Worm (Caenorhabditis elegans): ENCODE results near the gene hpo-8.
A peak's percentile ranks its signal among the peaks of the same experiment; 100 is the strongest.

The hpo-8 gene

ce11 chrV:6821509-6821908, 17.6 kb upstream of the hpo-8 start, which contains the start of gene T15B7.8 (continued):
- TF ChIP-seq R02D3.7 (tag; optimal IDR thresholded peaks at IDR 0.05) = no peak

ce11 chrV:6823432-6823831, 15.7 kb upstream of the hpo-8 start:
- peak; percentile 4 for TF ChIP-seq T20F7.1 (GFP tag; optimal IDR thresholded peaks at IDR 0.05)
- TF ChIP-seq snpc-4 (tag; optimal IDR thresholded peaks at IDR 0.05) = no peak
- no peak for TF ChIP-seq lin-39 (tag; optimal IDR thresholded peaks at IDR 0.05)
- TF ChIP-seq cey-2 (tag; optimal IDR thresholded peaks at IDR 0.05; ENCODE audit: borderline replicate concordance, insufficient read depth) = no peak
- peak in 1 of 2 experiments; percentile 81 for TF ChIP-seq unc-62 (GFP tag; optimal IDR thresholded peaks at IDR 0.05 in 1 of 2)
- TF ChIP-seq unc-62 (tag; optimal IDR thresholded peaks at IDR 0.05) = no peak
- peak; percentile 87 for TF ChIP-seq nhr-28 (tag; optimal IDR thresholded peaks at IDR 0.05)
- TF ChIP-seq nhr-77 (tag; optimal IDR thresholded peaks at IDR 0.05) = peak; percentile 58
- TF ChIP-seq dmd-6 (GFP tag; IDR thresholded peaks at IDR 0.05) = peak; percentile 93
- TF ChIP-seq pqm-1 (tag; optimal IDR thresholded peaks at IDR 0.05) = peak; percentile 93

ce11 chrV:6828786-6829185, 10.3 kb upstream of the hpo-8 start, which contains the start of gene dmsr-15:
Gene dmsr-15, minus strand, starts transcription at chrV:6828886.
- no peak for TF ChIP-seq Y75B8A.6 (GFP tag; IDR thresholded peaks at IDR 0.05)
- TF ChIP-seq hlh-30 (tag; optimal IDR thresholded peaks at IDR 0.05; ENCODE audit: insufficient read depth) = no peak
- no peak for TF ChIP-seq skn-1 (tag; optimal IDR thresholded peaks at IDR 0.05)
- no peak for TF ChIP-seq madf-9 (GFP tag; conservative IDR thresholded peaks at IDR 0.05)
- TF ChIP-seq mdl-1 (tag; optimal IDR thresholded peaks at IDR 0.05) = no peak
- no peak for TF ChIP-seq arid-1 (GFP tag; conservative IDR thresholded peaks at IDR 0.05)
- TF ChIP-seq snpc-1.2 (GFP tag; IDR thresholded peaks at IDR 0.05) = no peak
- no peak for TF ChIP-seq nhr-41 (GFP tag; IDR thresholded peaks at IDR 0.05)
- no peak for TF ChIP-seq sdz-12 (GFP tag; optimal IDR thresholded peaks at IDR 0.05)
- no peak for TF ChIP-seq nhr-10 (tag; optimal IDR thresholded peaks at IDR 0.05)
- TF ChIP-seq ctbp-1 (GFP tag; IDR thresholded peaks at IDR 0.05) = no peak
- no peak for TF ChIP-seq daf-8 (GFP tag; IDR thresholded peaks at IDR 0.05)
- no peak for TF ChIP-seq ztf-11 (tag; optimal IDR thresholded peaks at IDR 0.05)
- no peak for TF ChIP-seq D1046.2 (GFP tag; IDR thresholded peaks at IDR 0.05)
- no peak for TF ChIP-seq ceh-82 (tag; optimal IDR thresholded peaks at IDR 0.05)
- TF ChIP-seq Y105C5A.15 (GFP tag; IDR thresholded peaks at IDR 0.05) = no peak
- no peak for TF ChIP-seq nhr-102 (tag; optimal IDR thresholded peaks at IDR 0.05)
- no peak for TF ChIP-seq gei-8 (GFP tag; optimal IDR thresholded peaks at IDR 0.05)
- no peak for TF ChIP-seq tra-1 (GFP tag; IDR thresholded peaks at IDR 0.05)
- no peak for TF ChIP-seq nhr-6 (tag; optimal IDR thresholded peaks at IDR 0.05)

ce11 chrV:6829404-6829803, 9.7 kb upstream of the hpo-8 start, which contains the start of gene col-141:
Gene col-141, plus strand, starts transcription at chrV:6829704.
- TF ChIP-seq dmd-6 (GFP tag; IDR thresholded peaks at IDR 0.05) = no peak
- TF ChIP-seq sdz-12 (GFP tag; optimal IDR thresholded peaks at IDR 0.05) = no peak
- no peak for TF ChIP-seq pha-4 (GFP tag; IDR thresholded peaks at IDR 0.05)
- no peak for TF ChIP-seq pha-4 (tag; optimal IDR thresholded peaks at IDR 0.05)
- TF ChIP-seq gei-8 (GFP tag; optimal IDR thresholded peaks at IDR 0.05) = no peak
- no peak for TF ChIP-seq hlh-11 (tag; optimal IDR thresholded peaks at IDR 0.05)
- TF ChIP-seq nhr-6 (tag; optimal IDR thresholded peaks at IDR 0.05) = no peak
- TF ChIP-seq mxl-2 (GFP tag; conservative IDR thresholded peaks at IDR 0.05) = no peak
- no peak for TF ChIP-seq zfp-3 (GFP tag; conservative IDR thresholded peaks at IDR 0.05)
- no peak for TF ChIP-seq arid-1 (GFP tag; conservative IDR thresholded peaks at IDR 0.05)
- no peak for TF ChIP-seq daf-12 (tag; optimal IDR thresholded peaks at IDR 0.05)
- TF ChIP-seq R02D3.7 (tag; optimal IDR thresholded peaks at IDR 0.05) = no peak
- no peak for TF ChIP-seq nhr-111 (GFP tag; optimal IDR thresholded peaks at IDR 0.05)
- TF ChIP-seq nhr-25 (tag; optimal IDR thresholded peaks at IDR 0.05; ENCODE audit: borderline replicate concordance, insufficient read depth) = no peak

Data from whole organism, L4 larva.